Fruit fly (Drosophila melanogaster): Measurements from ENCODE around the gene CG13039.

The CG13039 gene

DNA sequence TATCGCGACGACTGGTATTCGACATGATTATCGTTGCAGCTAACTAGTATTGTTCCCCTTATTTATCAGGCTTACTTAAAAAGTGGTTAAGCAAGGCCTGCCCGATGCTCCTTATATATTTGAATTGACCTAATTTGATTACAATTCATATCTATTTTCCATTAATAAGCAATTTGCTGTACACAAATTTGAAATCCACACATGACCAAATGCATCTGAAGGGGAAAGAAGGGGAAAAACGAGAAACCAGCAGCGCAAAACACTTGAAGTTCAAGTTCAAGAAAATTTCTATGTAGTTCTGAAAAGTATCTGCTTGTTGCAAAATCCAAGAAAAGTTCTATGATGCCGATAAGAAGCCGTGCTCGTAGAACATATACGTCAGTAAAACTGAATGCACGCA, at the start of gene CG13039, which contains the start of gene CG13040:
Gene CG13039, minus strand, starts transcription at position 106 of the 400 bp plus-strand sequence.
Gene CG13040, minus strand, starts transcription at position 101 of the 400 bp plus-strand sequence.
- TF ChIP-seq CG14711 (tag; optimal IDR thresholded peaks at IDR 0.05) (no peak), pad (GFP tag; optimal IDR thresholded peaks at IDR 0.05) (no peak), kay (GFP tag; ENCODE audit: borderline replicate concordance) (no peak), toe (GFP tag; optimal IDR thresholded peaks at IDR 0.05) (no peak), bab1 (GFP tag; optimal IDR thresholded peaks at IDR 0.05) (no peak)

dm6 chr3L:16369526-16369925, 43.0 kb upstream of the CG13039 start, which contains the start of gene CG18814:
TSS of gene CG18814 (plus strand) at chr3L:16369826.
- TF ChIP-seq CG12768 (GFP tag; optimal IDR thresholded peaks at IDR 0.05) (no peak), Hr96 (GFP tag; optimal IDR thresholded peaks at IDR 0.05) (no peak), CG33017 (tag; optimal IDR thresholded peaks at IDR 0.05) (no peak), toe (GFP tag; optimal IDR thresholded peaks at IDR 0.05) (no peak), cnc (optimal IDR thresholded peaks at IDR 0.05) (no peak), bab1 (GFP tag; optimal IDR thresholded peaks at IDR 0.05) (no peak), kay (GFP tag; ENCODE audit: borderline replicate concordance) (no peak), Clk (GFP tag; optimal IDR thresholded peaks at IDR 0.05) (no peak), CG14711 (tag; optimal IDR thresholded peaks at IDR 0.05) (no peak)

- TF ChIP-seq tj (GFP tag; optimal IDR thresholded peaks at IDR 0.05), result no peak
- no peak for TF ChIP-seq CG5204 (GFP tag; optimal IDR thresholded peaks at IDR 0.05)
- TF ChIP-seq pad (GFP tag; optimal IDR thresholded peaks at IDR 0.05), result no peak
These were observed 41.6 kb upstream of the CG13039 start, which contains the start of gene CG4842 for dm6 chr3L:16368199-16368598. TSS of gene CG4842 (plus strand) at chr3L:16368389.

dm6 chr3L:16367240-16367639, 40.7 kb upstream of the CG13039 start, which contains the start of gene Cpr72Ec:
TSS of gene Cpr72Ec (minus strand) at chr3L:16367340.
- no peak for TF ChIP-seq Mnt (GFP tag; optimal IDR thresholded peaks at IDR 0.05)
- TF ChIP-seq bab1 (GFP tag; optimal IDR thresholded peaks at IDR 0.05), result no peak
- TF ChIP-seq Clk (GFP tag; optimal IDR thresholded peaks at IDR 0.05), result no peak
- TF ChIP-seq ovo (GFP tag; optimal IDR thresholded peaks at IDR 0.05), result no peak

dm6 chr3L:16364599-16364998, 38.0 kb upstream of the CG13039 start, which contains the start of gene Cpr72Eb:
TSS of gene Cpr72Eb (plus strand) at chr3L:16364899.
- no peak for TF ChIP-seq CG7101 (tag; optimal IDR thresholded peaks at IDR 0.05)
- no peak for TF ChIP-seq tj (GFP tag; optimal IDR thresholded peaks at IDR 0.05)
- no peak for TF ChIP-seq ovo (GFP tag; optimal IDR thresholded peaks at IDR 0.05)
- TF ChIP-seq CG5204 (GFP tag; optimal IDR thresholded peaks at IDR 0.05), result no peak
- no peak for TF ChIP-seq CG14711 (tag; optimal IDR thresholded peaks at IDR 0.05)
- no peak for TF ChIP-seq cnc (optimal IDR thresholded peaks at IDR 0.05)
- no peak for TF ChIP-seq toe (GFP tag; optimal IDR thresholded peaks at IDR 0.05)
- TF ChIP-seq cic (GFP tag; optimal IDR thresholded peaks at IDR 0.05), result no peak
- TF ChIP-seq CG11617 (GFP tag; optimal IDR thresholded peaks at IDR 0.05), result no peak

dm6 chr3L:16364182-16364581, 37.6 kb upstream of the CG13039 start:
- TF ChIP-seq CG33017 (tag; optimal IDR thresholded peaks at IDR 0.05), result no peak
- no peak for TF ChIP-seq CG11617 (GFP tag; optimal IDR thresholded peaks at IDR 0.05)
- TF ChIP-seq tj (GFP tag; optimal IDR thresholded peaks at IDR 0.05), result no peak
- no peak for TF ChIP-seq CG7045 (GFP tag; optimal IDR thresholded peaks at IDR 0.05)

- no peak for TF ChIP-seq CG1620 (GFP tag; optimal IDR thresholded peaks at IDR 0.05)
- TF ChIP-seq toe (GFP tag; optimal IDR thresholded peaks at IDR 0.05), result no peak
- no peak for TF ChIP-seq Clk (GFP tag; optimal IDR thresholded peaks at IDR 0.05)
- TF ChIP-seq CG14711 (tag; optimal IDR thresholded peaks at IDR 0.05), result no peak
- TF ChIP-seq CG7101 (tag; optimal IDR thresholded peaks at IDR 0.05), result no peak
- no peak for TF ChIP-seq cic (GFP tag; optimal IDR thresholded peaks at IDR 0.05)
- TF ChIP-seq bab1 (GFP tag; optimal IDR thresholded peaks at IDR 0.05), result no peak
- no peak for TF ChIP-seq Crg-1 (GFP tag; optimal IDR thresholded peaks at IDR 0.05)
- TF ChIP-seq kay (GFP tag; ENCODE audit: borderline replicate concordance), result no peak
- TF ChIP-seq CG5204 (GFP tag; optimal IDR thresholded peaks at IDR 0.05), result no peak
- TF ChIP-seq CG11617 (GFP tag; optimal IDR thresholded peaks at IDR 0.05), result no peak
- no peak for TF ChIP-seq tj (GFP tag; optimal IDR thresholded peaks at IDR 0.05)
- TF ChIP-seq Mnt (GFP tag; optimal IDR thresholded peaks at IDR 0.05), result no peak
- no peak for TF ChIP-seq cnc (optimal IDR thresholded peaks at IDR 0.05)
- no peak for TF ChIP-seq CG7045 (GFP tag; optimal IDR thresholded peaks at IDR 0.05)
These were observed 35.6 kb upstream of the CG13039 start, which contains the start of gene Cpr72Ea for dm6 chr3L:16362119-16362653. TSS of gene Cpr72Ea (plus strand) at chr3L:16362603.

dm6 chr3L:16361200-16361815, 34.7 kb upstream of the CG13039 start:
- TF ChIP-seq CG12768 (GFP tag; optimal IDR thresholded peaks at IDR 0.05), result no peak
- TF ChIP-seq Crg-1 (GFP tag; optimal IDR thresholded peaks at IDR 0.05), result no peak
- TF ChIP-seq cic (GFP tag; optimal IDR thresholded peaks at IDR 0.05), result no peak
